Worm (Caenorhabditis elegans) whole organism, L2 larva: Measurements from ENCODE around the gene drap-1.
A peak's percentile ranks its signal among the peaks of the same experiment; 100 is the strongest.

ENCODE experiments used
- C34F6.9 ChIP-seq: fragments of 150-350 bp; optimal IDR thresholded peaks from 2 replicates; lab custom pipeline; 2014; ENCODE audit warnings: missing biosample characterization, missing genetic modification characterization
- F13H6.1 ChIP-seq: sonication (generic microtip); optimal IDR thresholded peaks from 2 replicates; lab custom pipeline; 2016; ENCODE audit warnings: missing genetic modification characterization, missing compliant biosample characterization
- Y55F3AM.14 ChIP-seq: fragments of 200-800 bp; sonication (Bioruptor generic); optimal IDR thresholded peaks from 2 replicates; lab custom pipeline; 2018; ENCODE audit warnings: mild to moderate bottlenecking, missing genetic modification characterization, missing compliant biosample characterization
- ZK546.5 ChIP-seq: sonication (generic microtip); optimal IDR thresholded peaks from 2 replicates; lab custom pipeline; 2017; ENCODE audit warnings: missing biosample characterization, missing genetic modification characterization
- alr-1 ChIP-seq: fragments of 150-350 bp; optimal IDR thresholded peaks from 2 replicates; lab custom pipeline; 2014; ENCODE audit warnings: missing biosample characterization, missing genetic modification characterization
- ama-1 ChIP-seq: fragments of 150-350 bp; optimal IDR thresholded peaks from 2 replicates; lab custom pipeline; 2018; ENCODE audit warnings: inconsistent platforms
- blmp-1 ChIP-seq: sonication (generic microtip); optimal IDR thresholded peaks from 2 replicates; lab custom pipeline; 2017; ENCODE audit warnings: missing genetic modification characterization, mild to moderate bottlenecking, missing compliant biosample characterization, antibody characterized with exemption, moderate library complexity; ENCODE audit not compliant: insufficient read depth
- ceh-16 ChIP-seq: fragments of 150-350 bp; optimal IDR thresholded peaks from 2 replicates; lab custom pipeline; 2014; ENCODE audit warnings: missing biosample characterization, missing genetic modification characterization
- ceh-82 ChIP-seq: fragments of 150-350 bp; optimal IDR thresholded peaks from 2 replicates; lab custom pipeline; 2014; ENCODE audit warnings: missing biosample characterization, missing genetic modification characterization
- crh-2 ChIP-seq: sonication (generic microtip); optimal IDR thresholded peaks from 2 replicates; lab custom pipeline; 2017; ENCODE audit warnings: missing biosample characterization, missing genetic modification characterization
- dmd-4 ChIP-seq: sonication (generic microtip); optimal IDR thresholded peaks from 2 replicates; lab custom pipeline; 2017; ENCODE audit warnings: missing biosample characterization, missing genetic modification characterization
- egl-27 ChIP-seq: sonication (generic microtip); optimal IDR thresholded peaks from 3 replicates; lab custom pipeline; 2017; ENCODE audit warnings: missing biosample characterization, missing genetic modification reagents, missing genetic modification characterization
- fos-1 ChIP-seq: fragments of 150-350 bp; optimal IDR thresholded peaks from 2 replicates; lab custom pipeline; 2014; ENCODE audit warnings: missing biosample characterization, missing genetic modification characterization
- gmeb-1 ChIP-seq: fragments of 150-350 bp; optimal IDR thresholded peaks from 2 replicates; lab custom pipeline; 2014; ENCODE audit warnings: missing biosample characterization, missing genetic modification characterization
- lin-11 ChIP-seq: fragments of 150-350 bp; sonication (generic microtip); optimal IDR thresholded peaks from 2 replicates; lab custom pipeline; 2014; ENCODE audit warnings: missing biosample characterization, missing genetic modification characterization, inconsistent platforms, mixed read lengths
- lin-13 ChIP-seq: fragments of 150-350 bp; optimal IDR thresholded peaks from 2 replicates; lab custom pipeline; 2014; ENCODE audit warnings: missing biosample characterization, missing genetic modification reagents, missing genetic modification characterization
- lin-39 ChIP-seq: fragments of 150-350 bp; optimal IDR thresholded peaks from 2 replicates; lab custom pipeline; 2014; ENCODE audit warnings: missing biosample characterization, missing genetic modification reagents, missing genetic modification characterization
- lsy-2 ChIP-seq, 2 experiments: fragments of 150-350 bp in 1 of 2; sonication (generic microtip) in 1 of 2; optimal IDR thresholded peaks; 2 replicates each; lab custom pipeline; 2014 to 2017; ENCODE audit warnings: missing biosample characterization in 2 of 2, missing genetic modification characterization in 2 of 2
- mab-5 ChIP-seq: fragments of 150-350 bp; optimal IDR thresholded peaks from 2 replicates; lab custom pipeline; 2014; ENCODE audit warnings: missing biosample characterization, missing genetic modification characterization
- mbf-1 ChIP-seq: sonication (generic microtip); optimal IDR thresholded peaks from 2 replicates; lab custom pipeline; 2017; ENCODE audit warnings: missing biosample characterization, missing genetic modification characterization
- mdl-1 ChIP-seq, 2 experiments: fragments of 150-350 bp in 1 of 2; sonication (generic microtip) in 1 of 2; optimal IDR thresholded peaks; 2 replicates each; lab custom pipeline; 2017; ENCODE audit warnings: missing biosample characterization in 2 of 2, missing genetic modification characterization in 2 of 2
- nhr-10 ChIP-seq: sonication (generic microtip); optimal IDR thresholded peaks from 2 replicates; lab custom pipeline; 2017; ENCODE audit warnings: missing biosample characterization, missing genetic modification characterization
- nhr-129 ChIP-seq: fragments of 150-350 bp; optimal IDR thresholded peaks from 2 replicates; lab custom pipeline; 2014; ENCODE audit warnings: missing biosample characterization, missing genetic modification characterization
- nhr-21 ChIP-seq: fragments of 150-350 bp; optimal IDR thresholded peaks from 2 replicates; lab custom pipeline; 2014; ENCODE audit warnings: missing biosample characterization, missing genetic modification characterization
- nhr-23 ChIP-seq: fragments of 150-350 bp; optimal IDR thresholded peaks from 2 replicates; lab custom pipeline; 2014; ENCODE audit warnings: missing biosample characterization, missing genetic modification reagents, missing genetic modification characterization
- nhr-237 ChIP-seq: fragments of 150-350 bp; optimal IDR thresholded peaks from 2 replicates; lab custom pipeline; 2014; ENCODE audit warnings: missing biosample characterization, missing genetic modification characterization
- nhr-25 ChIP-seq: fragments of 150-350 bp; sonication (generic microtip); optimal IDR thresholded peaks from 3 replicates; lab custom pipeline; 2014; ENCODE audit warnings: missing biosample characterization, missing genetic modification characterization
- nhr-6 ChIP-seq: fragments of 150-350 bp; optimal IDR thresholded peaks from 2 replicates; lab custom pipeline; 2014; ENCODE audit warnings: missing biosample characterization, missing genetic modification characterization
- sem-4 ChIP-seq: fragments of 150-350 bp; optimal IDR thresholded peaks from 2 replicates; lab custom pipeline; 2014; ENCODE audit warnings: missing biosample characterization, missing genetic modification reagents, missing genetic modification characterization
- skn-1 ChIP-seq: sonication (generic microtip); optimal IDR thresholded peaks from 2 replicates; lab custom pipeline; 2017; ENCODE audit warnings: missing biosample characterization, missing genetic modification characterization
- sma-3 ChIP-seq: sonication (generic microtip); optimal IDR thresholded peaks from 2 replicates; lab custom pipeline; 2016; ENCODE audit warnings: missing genetic modification reagents, missing genetic modification characterization, missing compliant biosample characterization
- sma-9 ChIP-seq, 2 experiments: fragments of 150-350 bp in 1 of 2; sonication (generic microtip) in 1 of 2; optimal IDR thresholded peaks; 2 replicates each; lab custom pipeline; 2014 to 2016; ENCODE audit warnings: missing genetic modification characterization in 2 of 2, mild to moderate bottlenecking in 1 of 2, missing biosample characterization in 1 of 2, missing compliant biosample characterization in 1 of 2, missing genetic modification reagents in 1 of 2, moderate library complexity in 1 of 2
- snpc-4 ChIP-seq: fragments of 150-350 bp; optimal IDR thresholded peaks from 2 replicates; lab custom pipeline; 2014; ENCODE audit warnings: missing biosample characterization, missing genetic modification characterization
- unc-39 ChIP-seq: fragments of 150-350 bp; optimal IDR thresholded peaks from 2 replicates; lab custom pipeline; 2014; ENCODE audit warnings: missing biosample characterization, missing genetic modification characterization
- unc-55 ChIP-seq: fragments of 150-350 bp; sonication (generic microtip); optimal IDR thresholded peaks from 3 replicates; lab custom pipeline; 2014; ENCODE audit warnings: missing biosample characterization, missing genetic modification reagents, missing genetic modification characterization
- unc-62 ChIP-seq: fragments of 150-350 bp; optimal IDR thresholded peaks from 2 replicates; lab custom pipeline; 2014; ENCODE audit warnings: missing biosample characterization, missing genetic modification reagents, missing genetic modification characterization
- zag-1 ChIP-seq: fragments of 150-350 bp; optimal IDR thresholded peaks from 2 replicates; lab custom pipeline; 2014; ENCODE audit warnings: missing biosample characterization, missing genetic modification characterization
- ztf-11 ChIP-seq: sonication (generic microtip); optimal IDR thresholded peaks from 2 replicates; lab custom pipeline; 2017; ENCODE audit warnings: missing biosample characterization, missing genetic modification characterization
- ztf-4 ChIP-seq: fragments of 150-350 bp; optimal IDR thresholded peaks from 2 replicates; lab custom pipeline; 2014; ENCODE audit warnings: missing biosample characterization, missing genetic modification characterization

The drap-1 gene

DNA sequence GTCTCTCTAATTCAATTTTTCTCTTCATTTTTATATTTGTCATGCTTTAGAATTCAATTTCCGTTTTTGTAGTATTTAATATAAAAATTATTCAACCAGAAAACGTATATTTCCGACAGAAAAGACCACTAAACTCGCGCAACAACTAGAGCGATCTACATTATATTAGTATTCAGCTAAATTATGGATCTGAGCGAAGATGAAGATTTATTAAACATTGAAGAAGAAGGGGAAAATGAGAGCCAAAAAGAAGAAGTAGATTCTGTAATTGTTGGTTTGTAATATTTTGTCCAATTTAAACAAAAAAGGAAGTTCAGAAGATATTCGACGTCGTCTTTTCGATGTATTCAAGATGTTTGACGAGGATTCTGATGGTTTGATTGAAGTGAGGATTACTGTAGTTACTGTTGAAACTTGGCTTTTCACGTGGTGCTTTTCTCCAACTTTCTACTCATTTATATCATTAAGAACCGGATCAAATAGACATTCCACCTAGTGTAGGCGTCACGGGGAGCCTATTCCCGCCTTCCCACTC, 4.1 kb downstream of the drap-1 start, which contains the start of gene cal-7:
TSS of gene cal-7 (plus strand) at position 184 of the 535 bp plus-strand sequence.
- TF ChIP-seq sma-9 (GFP tag; optimal IDR thresholded peaks at IDR 0.05; lab: Kevin White, UChicago), result no peak
- no peak for TF ChIP-seq sma-9 (tag; optimal IDR thresholded peaks at IDR 0.05; lab: Kevin White, UChicago)
- TF ChIP-seq lin-39 (tag; lab: Kevin White, UChicago), result no peak
- no peak for TF ChIP-seq nhr-6 (tag; lab: Kevin White, UChicago)
- TF ChIP-seq lsy-2 (tag; optimal IDR thresholded peaks at IDR 0.05; lab: Kevin White, UChicago), result peak in 1 of 2 experiments; percentile 30
- TF ChIP-seq sem-4 (tag; lab: Kevin White, UChicago), result no peak
- no peak for TF ChIP-seq unc-55
- peak; percentile 24 for TF ChIP-seq sma-3 (GFP tag; lab: Kevin White, UChicago)

DNA sequence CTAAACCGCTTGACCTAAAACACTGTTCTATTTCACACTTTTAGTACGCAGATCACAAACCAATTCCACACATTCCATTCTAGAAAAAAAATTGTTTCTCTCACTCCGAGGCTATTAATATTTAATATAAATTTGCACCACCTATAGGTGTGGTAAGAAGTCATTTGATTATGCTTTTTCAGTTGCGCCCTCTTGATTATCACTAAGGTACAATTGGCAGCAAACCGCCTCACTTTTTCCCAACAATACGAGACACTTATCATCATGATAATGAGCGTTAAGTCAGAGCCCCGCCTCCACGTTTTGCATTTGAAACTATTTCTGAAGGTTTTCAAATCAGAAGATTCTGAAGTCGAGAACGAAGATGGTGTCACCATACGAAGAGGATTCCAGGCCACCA, 7.4 kb downstream of the drap-1 start, which contains the start of gene aqp-4:
TSS of gene aqp-4 (plus strand) at position 270 of the 400 bp plus-strand sequence.
- TF ChIP-seq sma-3 (GFP tag; lab: Kevin White, UChicago) (no peak), mbf-1 (tag; lab: Kevin White, UChicago) (no peak), unc-39 (tag; lab: Kevin White, UChicago) (no peak), nhr-21 (tag; lab: Kevin White, UChicago) (no peak), alr-1 (tag; lab: Kevin White, UChicago) (no peak), crh-2 (peak; percentile 25), ztf-4 (no peak), fos-1 (peak; percentile 78), nhr-10 (tag; lab: Kevin White, UChicago) (no peak), nhr-237 (tag; lab: Kevin White, UChicago) (no peak), ama-1 (no peak), dmd-4 (no peak), gmeb-1 (tag; lab: Kevin White, UChicago) (no peak), ZK546.5 (tag; lab: Kevin White, UChicago) (no peak), blmp-1 (tag; lab: Kevin White, UChicago) (no peak)

- no peak for TF ChIP-seq nhr-23 (tag; lab: Kevin White, UChicago)
- no peak for TF ChIP-seq lin-11 (tag; lab: Kevin White, UChicago)
- peak; percentile 18 for TF ChIP-seq crh-2
- TF ChIP-seq sma-9 (GFP tag; optimal IDR thresholded peaks at IDR 0.05; lab: Kevin White, UChicago), result peak; percentile 24
- TF ChIP-seq sma-9 (tag; optimal IDR thresholded peaks at IDR 0.05; lab: Kevin White, UChicago), result no peak
- TF ChIP-seq ceh-82 (tag; lab: Kevin White, UChicago), result no peak
- TF ChIP-seq fos-1, result peak; percentile 71
- no peak for TF ChIP-seq gmeb-1 (tag; lab: Kevin White, UChicago)
- no peak for TF ChIP-seq ama-1
- no peak for TF ChIP-seq snpc-4 (tag; lab: Kevin White, UChicago)
- no peak for TF ChIP-seq skn-1 (tag; lab: Kevin White, UChicago)
- TF ChIP-seq lsy-2 (tag; optimal IDR thresholded peaks at IDR 0.05; lab: Kevin White, UChicago), result no peak
- no peak for TF ChIP-seq nhr-129 (tag; lab: Kevin White, UChicago)
- TF ChIP-seq ztf-4, result no peak
- TF ChIP-seq unc-62 (GFP tag; lab: Kevin White, UChicago), result no peak
Measured at ce11 chrV:9738077-9738705, 8.3 kb downstream of the drap-1 start.

ce11 chrV:9739402-9739801, 9.5 kb downstream of the drap-1 start, which contains the start of gene marc-1:
Gene marc-1 (plus strand): TSS chrV:9739702.
- no peak for TF ChIP-seq mbf-1 (tag; lab: Kevin White, UChicago)
- no peak for TF ChIP-seq sma-3 (GFP tag; lab: Kevin White, UChicago)
- no peak for TF ChIP-seq nhr-25 (tag; lab: Kevin White, UChicago)
- TF ChIP-seq zag-1 (tag; lab: Kevin White, UChicago), result no peak
- no peak for TF ChIP-seq ztf-4
- TF ChIP-seq dmd-4, result no peak
- TF ChIP-seq unc-55, result no peak
- TF ChIP-seq mdl-1 (tag; optimal IDR thresholded peaks at IDR 0.05; lab: Kevin White, UChicago), result no peak

ce11 chrV:9740858-9741257, 11.0 kb downstream of the drap-1 start, which contains the start of gene sta-2:
Gene sta-2 (plus strand): TSS chrV:9741206.
- TF ChIP-seq dmd-4 (no peak), skn-1 (tag; lab: Kevin White, UChicago) (no peak), nhr-25 (tag; lab: Kevin White, UChicago) (peak; percentile 81), C34F6.9 (tag; lab: Kevin White, UChicago) (no peak), sma-9 (GFP tag; optimal IDR thresholded peaks at IDR 0.05; lab: Kevin White, UChicago) (peak; percentile 16), sma-9 (tag; optimal IDR thresholded peaks at IDR 0.05; lab: Kevin White, UChicago) (no peak), F13H6.1 (tag; lab: Kevin White, UChicago) (no peak), sem-4 (tag; lab: Kevin White, UChicago) (peak; percentile 6), nhr-21 (tag; lab: Kevin White, UChicago) (no peak), lin-13 (GFP tag; lab: Kevin White, UChicago) (no peak), ceh-16 (tag; lab: Kevin White, UChicago) (no peak), ceh-82 (tag; lab: Kevin White, UChicago) (no peak), ztf-11 (tag; lab: Kevin White, UChicago) (no peak), nhr-10 (tag; lab: Kevin White, UChicago) (no peak), snpc-4 (tag; lab: Kevin White, UChicago) (no peak), mab-5 (tag; lab: Kevin White, UChicago) (no peak), gmeb-1 (tag; lab: Kevin White, UChicago) (peak; percentile 42), nhr-237 (tag; lab: Kevin White, UChicago) (no peak), Y55F3AM.14 (GFP tag; lab: Kevin White, UChicago) (no peak), blmp-1 (tag; lab: Kevin White, UChicago) (peak; percentile 80), nhr-6 (tag; lab: Kevin White, UChicago) (peak; percentile 3), egl-27 (tag; lab: Kevin White, UChicago) (no peak), fos-1 (peak; percentile 83), lin-39 (tag; lab: Kevin White, UChicago) (no peak), ama-1 (no peak), nhr-129 (tag; lab: Kevin White, UChicago) (peak; percentile 39), mbf-1 (tag; lab: Kevin White, UChicago) (no peak)
